Worm (Caenorhabditis elegans) whole organism, early embryonic: ENCODE results near the gene F44A2.7.

Experiments
- B0310.2 ChIP-seq: sonication (generic microtip); optimal IDR thresholded peaks from 2 replicates; lab custom pipeline; 2016; ENCODE audit warnings: mild to moderate bottlenecking, missing genetic modification characterization, missing compliant biosample characterization
- F13C5.2 ChIP-seq: sonication (generic microtip); optimal IDR thresholded peaks from 2 replicates; lab custom pipeline; 2017; ENCODE audit warnings: mild to moderate bottlenecking, missing genetic modification characterization, inconsistent platforms, missing compliant biosample characterization
- ama-1 ChIP-seq: fragments of 150-350 bp; optimal IDR thresholded peaks from 2 replicates; lab custom pipeline; 2014
- ceh-13 ChIP-seq: fragments of 200-800 bp; sonication (Bioruptor generic); optimal IDR thresholded peaks from 2 replicates; lab custom pipeline; 2018; ENCODE audit warnings: mild to moderate bottlenecking, missing genetic modification characterization, missing compliant biosample characterization
- ceh-36 ChIP-seq: sonication (generic microtip); optimal IDR thresholded peaks from 2 replicates; lab custom pipeline; 2016; ENCODE audit warnings: missing genetic modification characterization, inconsistent platforms, missing compliant biosample characterization
- ets-7 ChIP-seq: sonication (generic microtip); optimal IDR thresholded peaks from 2 replicates; lab custom pipeline; 2016; ENCODE audit warnings: missing genotype, missing genetic modification characterization, missing compliant biosample characterization
- flt-1 ChIP-seq: fragments of 200-800 bp; sonication (Bioruptor generic); IDR thresholded peaks from 2 replicates; pipeline ENCODE4 v1.3.6; 2022; ENCODE audit warnings: missing genetic modification characterization, missing compliant biosample characterization
- hmbx-1 ChIP-seq: sonication (generic microtip); optimal IDR thresholded peaks from 2 replicates; lab custom pipeline; 2016; ENCODE audit warnings: mild to moderate bottlenecking, missing genetic modification characterization, missing compliant biosample characterization
- pes-1 ChIP-seq: fragments of 200-800 bp; sonication (Bioruptor generic); IDR thresholded peaks from 2 replicates; pipeline ENCODE4 v1.3.6; 2022; ENCODE audit warnings: missing genetic modification reagents, missing genetic modification characterization, missing compliant biosample characterization
- scrt-1 ChIP-seq: fragments of 200-800 bp; sonication (Bioruptor generic); IDR thresholded peaks from 2 replicates; pipeline ENCODE4 v1.3.6; 2022; ENCODE audit warnings: missing genetic modification characterization, missing compliant biosample characterization
- tbx-37 ChIP-seq: fragments of 200-800 bp; sonication (Bioruptor generic); conservative IDR thresholded peaks from 2 replicates; pipeline ENCODE4 v1.3.6; 2022; ENCODE audit warnings: missing genetic modification reagents, missing genetic modification characterization, missing compliant biosample characterization

ce11 chrV:9287460-9287859 is 33.8 kb upstream of the F44A2.7 start, which contains the start of gene lron-2:
- TF ChIP-seq F13C5.2 = no peak
- no peak for TF ChIP-seq ceh-13 (GFP tag; lab: Kevin White, UChicago)
- no peak for TF ChIP-seq pes-1 (GFP tag; lab: Robert Waterston, UW)
- no peak for TF ChIP-seq ama-1
- TF ChIP-seq hmbx-1 (tag; lab: Kevin White, UChicago) = no peak
- TF ChIP-seq tbx-37 (GFP tag; lab: Robert Waterston, UW) = no peak
- TF ChIP-seq ceh-36 (tag; lab: Kevin White, UChicago) = no peak
- no peak for TF ChIP-seq scrt-1 (GFP tag; lab: Robert Waterston, UW)
- TF ChIP-seq flt-1 = no peak
- no peak for TF ChIP-seq ets-7 (tag; lab: Kevin White, UChicago)
- TF ChIP-seq B0310.2 = no peak
